Fruit fly (Drosophila melanogaster) whole organism, embryonic: ENCODE results near the gene Usp8.

Source experiments
- Aef1 ChIP-seq: fragments of 200-800 bp; sonication (Bioruptor generic); IDR thresholded peaks from 3 replicates; pipeline ENCODE4 v1.3.6; 2022; ENCODE audit warnings: missing biosample characterization, missing genetic modification characterization
- Bdp1 ChIP-seq: fragments of 200-800 bp; sonication (Bioruptor generic); optimal IDR thresholded peaks from 3 replicates; lab custom pipeline; 2016; ENCODE audit warnings: missing biosample characterization, missing genetic modification characterization
- Bgb ChIP-seq: fragments of 200-800 bp; sonication (Bioruptor generic); IDR thresholded peaks from 2 replicates; pipeline ENCODE4 v1.3.6; 2022; ENCODE audit warnings: missing biosample characterization, missing genetic modification characterization; ENCODE audit not compliant: partially characterized antibody
- CG10209 ChIP-seq: fragments of 200-800 bp; sonication (Bioruptor generic); optimal IDR thresholded peaks from 3 replicates; lab custom pipeline; 2017; ENCODE audit warnings: missing biosample characterization, mild to moderate bottlenecking, missing genetic modification characterization, missing genetic modification reagents
- CG11696 ChIP-seq: fragments of 200-800 bp; sonication (Bioruptor generic); IDR thresholded peaks from 2 replicates; pipeline ENCODE4 v1.3.6; 2022; ENCODE audit warnings: missing biosample characterization, missing genetic modification characterization
- CG12659 ChIP-seq: fragments of 200-800 bp; sonication (Bioruptor generic); optimal IDR thresholded peaks from 3 replicates; lab custom pipeline; 2017; ENCODE audit warnings: mild to moderate bottlenecking, missing biosample characterization, missing genetic modification reagents, missing genetic modification characterization
- CG12744 ChIP-seq: fragments of 200-800 bp; sonication (Bioruptor generic); optimal IDR thresholded peaks from 2 replicates; lab custom pipeline; 2016; ENCODE audit warnings: missing biosample characterization, missing genetic modification characterization
- CG2712 ChIP-seq: fragments of 200-800 bp; optimal IDR thresholded peaks from 3 replicates; lab custom pipeline; 2019; ENCODE audit warnings: missing biosample characterization, mild to moderate bottlenecking, missing genetic modification characterization, moderate library complexity
- CG42726 ChIP-seq: fragments of 200-800 bp; sonication (Bioruptor generic); IDR thresholded peaks from 2 replicates; pipeline ENCODE4 v1.3.6; 2022; ENCODE audit warnings: missing biosample characterization, missing genetic modification characterization; ENCODE audit not compliant: partially characterized antibody
- CG7928 ChIP-seq: fragments of 200-800 bp; sonication (Bioruptor generic); optimal IDR thresholded peaks from 2 replicates; lab custom pipeline; 2017; ENCODE audit warnings: missing biosample characterization, mild to moderate bottlenecking, missing genetic modification characterization
- CG8478 ChIP-seq: fragments of >200 bp; optimal IDR thresholded peaks from 2 replicates; lab custom pipeline; 2018
- CG9727 ChIP-seq: fragments of 200-800 bp; sonication (Bioruptor generic); optimal IDR thresholded peaks from 3 replicates; lab custom pipeline; 2017; ENCODE audit warnings: missing biosample characterization, mild to moderate bottlenecking, missing genetic modification characterization
- CoRest ChIP-seq: fragments of 200-800 bp; sonication (Bioruptor generic); optimal IDR thresholded peaks from 3 replicates; lab custom pipeline; 2018; ENCODE audit warnings: missing biosample characterization, mild to moderate bottlenecking, missing genetic modification characterization, moderate library complexity
- CrebB ChIP-seq: fragments of 200-800 bp; sonication (Bioruptor generic); optimal IDR thresholded peaks from 3 replicates; lab custom pipeline; 2018; ENCODE audit warnings: missing biosample characterization, mild to moderate bottlenecking, missing genetic modification characterization
- D ChIP-seq, 2 experiments: fragments of 200-800 bp in 1 of 2; fragments of >200 bp in 1 of 2; sonication (Bioruptor generic) in 1 of 2; optimal IDR thresholded peaks; 2 replicates in 1 of 2; 3 replicates in 1 of 2; lab custom pipeline; 2017; ENCODE audit warnings: mild to moderate bottlenecking in 1 of 2, missing biosample characterization in 1 of 2, missing genetic modification characterization in 1 of 2, missing genetic modification reagents in 1 of 2
- ERR ChIP-seq: fragments of 200-800 bp; sonication (Bioruptor generic); optimal IDR thresholded peaks from 2 replicates; lab custom pipeline; 2016; ENCODE audit warnings: missing biosample characterization, missing genetic modification characterization
- Ets65A ChIP-seq: fragments of 200-800 bp; sonication (Bioruptor generic); peaks from one replicate; lab custom pipeline; 2016; ENCODE audit warnings: missing biosample characterization, missing genetic modification characterization
- HHEX ChIP-seq: fragments of 200-800 bp; sonication (Bioruptor generic); optimal IDR thresholded peaks from 3 replicates; lab custom pipeline; 2017; ENCODE audit warnings: missing biosample characterization, mild to moderate bottlenecking, missing genetic modification characterization, missing genetic modification reagents
- HLH3B ChIP-seq: fragments of 200-800 bp; sonication (Bioruptor generic); IDR thresholded peaks from 2 replicates; pipeline ENCODE4 v1.3.6; 2022; ENCODE audit warnings: missing biosample characterization, missing genetic modification characterization
- Hey ChIP-seq: fragments of 200-800 bp; sonication (Bioruptor generic); optimal IDR thresholded peaks from 3 replicates; lab custom pipeline; 2018; ENCODE audit warnings: missing biosample characterization, mild to moderate bottlenecking, missing genetic modification characterization
- Hmr ChIP-seq: fragments of 200-800 bp; sonication (Bioruptor generic); optimal IDR thresholded peaks from 3 replicates; lab custom pipeline; 2017; ENCODE audit warnings: mild to moderate bottlenecking, missing biosample characterization, missing genetic modification reagents, missing genetic modification characterization
- Lpt ChIP-seq: fragments of >200 bp; optimal IDR thresholded peaks from 2 replicates; lab custom pipeline; 2018; ENCODE audit warnings: missing biosample characterization, missing genetic modification characterization
- MTF-1 ChIP-seq: fragments of 200-800 bp; sonication (Bioruptor generic); optimal IDR thresholded peaks from 2 replicates; lab custom pipeline; 2018; ENCODE audit warnings: missing biosample characterization, mild to moderate bottlenecking, missing genetic modification characterization, borderline replicate concordance
- Mes4 ChIP-seq: fragments of 200-800 bp; sonication (Bioruptor generic); optimal IDR thresholded peaks from 2 replicates; lab custom pipeline; 2016; ENCODE audit warnings: missing biosample characterization, missing genetic modification characterization
- Myb ChIP-seq: fragments of 200-800 bp; sonication (Bioruptor generic); optimal IDR thresholded peaks from 2 replicates; lab custom pipeline; 2016; ENCODE audit warnings: missing biosample characterization, missing genetic modification characterization
- Pdp1 ChIP-seq, 2 experiments: fragments of 200-800 bp; sonication (Bioruptor generic); optimal IDR thresholded peaks; 3 replicates each; lab custom pipeline; 2016; ENCODE audit warnings: missing biosample characterization in 2 of 2, missing genetic modification characterization in 2 of 2, mild to moderate bottlenecking in 1 of 2, moderate library complexity in 1 of 2
- amos ChIP-seq: fragments of 200-800 bp; sonication (Bioruptor generic); IDR thresholded peaks from 2 replicates; pipeline ENCODE4 v1.3.6; 2022; ENCODE audit warnings: missing biosample characterization, missing genetic modification characterization; ENCODE audit not compliant: partially characterized antibody
- br ChIP-seq: fragments of >200 bp; optimal IDR thresholded peaks from 2 replicates; lab custom pipeline; 2017
- cato ChIP-seq: fragments of 200-800 bp; sonication (Bioruptor generic); optimal IDR thresholded peaks from 2 replicates; lab custom pipeline; 2016; ENCODE audit warnings: missing biosample characterization, missing genetic modification characterization, borderline replicate concordance
- crc ChIP-seq: fragments of 200-800 bp; sonication (Bioruptor generic); optimal IDR thresholded peaks from 2 replicates; lab custom pipeline; 2016; ENCODE audit warnings: missing biosample characterization, missing genetic modification characterization
- dati ChIP-seq: fragments of 200-800 bp; sonication (Bioruptor generic); IDR thresholded peaks from 2 replicates; pipeline ENCODE4 v1.3.6; 2022; ENCODE audit warnings: missing biosample characterization, missing genetic modification characterization
- ems ChIP-seq: fragments of 200-800 bp; sonication (Bioruptor generic); optimal IDR thresholded peaks from 3 replicates; lab custom pipeline; 2016; ENCODE audit warnings: missing biosample characterization, missing genetic modification characterization
- en ChIP-seq: fragments of 200-800 bp; sonication (Bioruptor generic); optimal IDR thresholded peaks from 2 replicates; lab custom pipeline; 2016; ENCODE audit warnings: missing biosample characterization, missing genetic modification characterization
- gfzf ChIP-seq: fragments of 200-800 bp; sonication (Bioruptor generic); optimal IDR thresholded peaks from 2 replicates; lab custom pipeline; 2016; ENCODE audit warnings: missing biosample characterization, mild to moderate bottlenecking, missing genetic modification characterization, moderate library complexity
- h ChIP-seq: fragments of >200 bp; optimal IDR thresholded peaks from 2 replicates; lab custom pipeline; 2017
- hbn ChIP-seq: fragments of 200-800 bp; sonication (Bioruptor generic); IDR thresholded peaks from 2 replicates; pipeline ENCODE4 v1.3.6; 2022; ENCODE audit warnings: missing biosample characterization, missing genetic modification characterization; ENCODE audit not compliant: partially characterized antibody
- insv ChIP-seq, 2 experiments: fragments of 200-800 bp; sonication (Bioruptor generic); optimal IDR thresholded peaks; 3 replicates each; lab custom pipeline; 2016 to 2018; ENCODE audit warnings: missing biosample characterization in 2 of 2, missing genetic modification characterization in 2 of 2
- kni ChIP-seq: fragments of 200-800 bp; sonication (Bioruptor generic); optimal IDR thresholded peaks from 3 replicates; lab custom pipeline; 2017; ENCODE audit warnings: mild to moderate bottlenecking, missing biosample characterization, missing genetic modification reagents, missing genetic modification characterization
- lab ChIP-seq: fragments of 200-800 bp; sonication (Bioruptor generic); optimal IDR thresholded peaks from 3 replicates; lab custom pipeline; 2017; ENCODE audit warnings: missing biosample characterization, missing genetic modification characterization, mild to moderate bottlenecking, moderate library complexity, missing genetic modification reagents
- lmd ChIP-seq: fragments of 200-800 bp; sonication (Bioruptor generic); IDR thresholded peaks from 2 replicates; pipeline ENCODE4 v1.3.6; 2022; ENCODE audit warnings: missing biosample characterization, missing genetic modification characterization
- nau ChIP-seq: fragments of 200-800 bp; sonication (Bioruptor generic); optimal IDR thresholded peaks from 3 replicates; lab custom pipeline; 2017; ENCODE audit warnings: missing biosample characterization, mild to moderate bottlenecking, missing genetic modification characterization, missing genetic modification reagents
- oc ChIP-seq: fragments of 200-800 bp; sonication (Bioruptor generic); optimal IDR thresholded peaks from 2 replicates; lab custom pipeline; 2018; ENCODE audit warnings: missing biosample characterization, mild to moderate bottlenecking, missing genetic modification characterization, moderate library complexity
- pan ChIP-seq, 4 experiments: fragments of >200 bp in 3 of 4; fragments of 200-800 bp in 1 of 4; sonication (Bioruptor generic) in 1 of 4; optimal IDR thresholded peaks in 3 of 4; IDR thresholded peaks in 1 of 4; 2 replicates each; pipeline versions ENCODE4 v1.3.6 to Lab custom; 2017 to 2022; ENCODE audit warnings: missing biosample characterization in 2 of 4, missing genetic modification characterization in 2 of 4, mixed read lengths in 1 of 4
- sqz ChIP-seq: fragments of 200-800 bp; sonication (Bioruptor generic); optimal IDR thresholded peaks from 3 replicates; lab custom pipeline; 2018; ENCODE audit warnings: missing biosample characterization, mild to moderate bottlenecking, missing genetic modification characterization
- sug ChIP-seq: fragments of 200-800 bp; optimal IDR thresholded peaks from 2 replicates; lab custom pipeline; 2019; ENCODE audit warnings: missing biosample characterization, mild to moderate bottlenecking, missing genetic modification characterization, moderate library complexity
- tin ChIP-seq: fragments of 200-800 bp; sonication (Bioruptor generic); optimal IDR thresholded peaks from 3 replicates; lab custom pipeline; 2016; ENCODE audit warnings: missing biosample characterization, missing genetic modification characterization
- trem ChIP-seq: fragments of 200-800 bp; optimal IDR thresholded peaks from 3 replicates; lab custom pipeline; 2019; ENCODE audit warnings: missing biosample characterization, mild to moderate bottlenecking, missing genetic modification characterization, moderate library complexity
- wdn ChIP-seq: fragments of 200-800 bp; sonication (Bioruptor generic); IDR thresholded peaks from 2 replicates; pipeline ENCODE4 v1.3.6; 2022; ENCODE audit warnings: missing biosample characterization, missing genetic modification characterization
- wor ChIP-seq: fragments of 200-800 bp; sonication (Bioruptor generic); IDR thresholded peaks from 2 replicates; pipeline ENCODE4 v1.3.6; 2022; ENCODE audit warnings: missing biosample characterization, missing genetic modification characterization

Gene Usp8

DNA sequence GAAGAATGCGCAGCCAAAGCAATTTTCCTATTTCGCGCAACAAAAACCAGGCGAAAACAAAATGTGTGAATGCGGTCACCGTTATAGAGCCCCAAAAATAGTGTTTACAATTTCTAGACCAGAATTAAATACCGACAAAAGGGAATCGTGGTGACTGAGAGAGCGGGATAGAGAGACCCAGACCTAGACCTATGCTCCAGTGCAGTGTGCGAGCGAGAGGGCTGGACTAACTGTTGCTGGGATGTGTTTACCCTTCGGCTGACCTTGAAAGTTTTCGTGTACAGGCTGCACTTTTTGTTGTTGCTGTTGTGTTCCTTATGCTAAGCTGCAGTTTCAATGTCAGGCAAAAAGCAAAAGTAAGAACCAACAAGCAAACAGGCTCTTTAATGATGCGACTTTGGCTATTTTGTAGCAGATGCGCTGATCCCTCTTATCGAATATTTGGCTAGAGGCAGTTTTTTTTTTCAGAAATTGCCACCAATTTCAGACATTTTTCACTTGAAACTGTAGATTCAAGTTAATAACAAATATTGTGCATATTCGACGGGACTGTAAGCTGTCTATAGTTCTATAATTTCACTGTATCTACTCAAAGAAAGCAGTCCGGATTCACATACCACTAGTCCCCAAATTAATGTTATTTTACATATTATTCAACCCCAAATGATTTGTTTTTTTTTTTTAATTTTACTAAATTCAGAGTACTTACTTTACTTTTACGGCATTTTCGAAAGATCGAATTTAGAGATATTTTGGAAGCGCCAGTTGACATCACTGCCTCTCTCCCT, 52.7 kb downstream of the Usp8 start (continued):
- no peak for TF ChIP-seq hbn
- no peak for TF ChIP-seq amos
- no peak for TF ChIP-seq en
- TF ChIP-seq Aef1 (GFP tag; lab: Robert Waterston, UW) = peak; percentile 25; the same call in 1 of the 3 replicates
- no peak for TF ChIP-seq lmd
- no peak for TF ChIP-seq crc (GFP tag; lab: Kevin White, UChicago)
- no peak for TF ChIP-seq dati (GFP tag; lab: Robert Waterston, UW)
- TF ChIP-seq CG2712 (tag; lab: Kevin White, UChicago) = peak; percentile 8
- TF ChIP-seq oc = no peak
- TF ChIP-seq CG12659 = peak; percentile 46
- no peak for TF ChIP-seq h (lab: Kevin White, UChicago)
- no peak for TF ChIP-seq wor (GFP tag; lab: Robert Waterston, UW)
- TF ChIP-seq Bdp1 (GFP tag; lab: Kevin White, UChicago) = no peak
- no peak for TF ChIP-seq CG12744
- no peak for TF ChIP-seq Ets65A
- TF ChIP-seq sug (tag; lab: Kevin White, UChicago) = no peak
- no peak for TF ChIP-seq CG42726 (GFP tag; lab: Robert Waterston, UW)
- TF ChIP-seq CG8478 (lab: Kevin White, UChicago) = no peak
- TF ChIP-seq Myb (GFP tag; lab: Kevin White, UChicago) = no peak
- peak; percentile 43 for TF ChIP-seq CG10209 (GFP tag; lab: Kevin White, UChicago)
- TF ChIP-seq lab (GFP tag; lab: Kevin White, UChicago) = no peak
- TF ChIP-seq CoRest = peak; percentile 49
- TF ChIP-seq ERR = peak; percentile 53
- TF ChIP-seq Pdp1 (GFP tag; optimal IDR thresholded peaks at IDR 0.05; lab: Kevin White, UChicago) = peak in 1 of 2 experiments; percentile 40
- no peak for TF ChIP-seq CrebB (tag; lab: Kevin White, UChicago)
- no peak for TF ChIP-seq tin
- no peak for TF ChIP-seq Lpt (GFP tag; lab: Kevin White, UChicago)
- TF ChIP-seq HLH3B = peak; percentile 13; the same call in 1 of the 2 replicates
- TF ChIP-seq Hey (tag; lab: Kevin White, UChicago) = no peak
- no peak for TF ChIP-seq CG7928
- no peak for TF ChIP-seq Bgb
- TF ChIP-seq CG9727 (GFP tag; lab: Kevin White, UChicago) = peak; percentile 59
- no peak for TF ChIP-seq trem
- no peak for TF ChIP-seq cato
- TF ChIP-seq MTF-1 (GFP tag; lab: Kevin White, UChicago) = no peak
- TF ChIP-seq wdn (GFP tag; lab: Robert Waterston, UW) = no peak
- TF ChIP-seq gfzf = no peak
- peak; percentile 32 for TF ChIP-seq ems
- no peak for TF ChIP-seq Mes4 (GFP tag; lab: Kevin White, UChicago)
- no peak for TF ChIP-seq CG11696 (GFP tag; lab: Robert Waterston, UW)
- no peak for TF ChIP-seq br
- TF ChIP-seq sqz (GFP tag; lab: Kevin White, UChicago) = no peak
- TF ChIP-seq D (optimal IDR thresholded peaks at IDR 0.05; lab: Kevin White, UChicago) = no peak
- peak; percentile 51 for TF ChIP-seq D (GFP tag; optimal IDR thresholded peaks at IDR 0.05; lab: Kevin White, UChicago)
- TF ChIP-seq kni = peak; percentile 55
- no peak for TF ChIP-seq pan (optimal IDR thresholded peaks at IDR 0.05; lab: Kevin White, UChicago)
- peak in 1 of 2 experiments; percentile 7 for TF ChIP-seq pan (GFP tag; optimal IDR thresholded peaks at IDR 0.05 in 1 of 2, IDR thresholded peaks at IDR 0.05 in 1 of 2)
- TF ChIP-seq insv (GFP tag; optimal IDR thresholded peaks at IDR 0.05; lab: Kevin White, UChicago) = no peak
- TF ChIP-seq Hmr = no peak
- TF ChIP-seq HHEX (GFP tag; lab: Kevin White, UChicago) = no peak
- no peak for TF ChIP-seq nau (GFP tag; lab: Kevin White, UChicago)
